Worm (Caenorhabditis elegans) whole organism, young adult: ENCODE data around the gene F43E12.1.
A peak's percentile ranks its signal among the peaks of the same experiment; 100 is the strongest.

Experiments
- B0261.1 ChIP-seq: sonication (generic microtip); optimal IDR thresholded peaks from 2 replicates; lab custom pipeline; 2016; ENCODE audit warnings: mild to moderate bottlenecking, missing genetic modification characterization, moderate library complexity, missing compliant biosample characterization
- C06A6.2 ChIP-seq: fragments of 200-800 bp; sonication (Bioruptor generic); conservative IDR thresholded peaks from 2 replicates; pipeline ENCODE4 v1.3.6; 2022; ENCODE audit warnings: missing genetic modification characterization, missing compliant biosample characterization
- C17E4.6 ChIP-seq: fragments of 200-800 bp; sonication (Bioruptor generic); IDR thresholded peaks from 2 replicates; pipeline ENCODE4 v1.3.6; 2022; ENCODE audit warnings: missing genetic modification reagents, missing genetic modification characterization, missing compliant biosample characterization
- F10E7.11 ChIP-seq: sonication (generic microtip); optimal IDR thresholded peaks from 2 replicates; lab custom pipeline; 2017; ENCODE audit warnings: mild to moderate bottlenecking, missing genetic modification characterization, moderate library complexity, missing compliant biosample characterization
- F23B12.7 ChIP-seq: sonication (generic microtip); optimal IDR thresholded peaks from 2 replicates; lab custom pipeline; 2017; ENCODE audit warnings: missing genetic modification characterization, mild to moderate bottlenecking, missing compliant biosample characterization, antibody characterized with exemption, moderate library complexity; ENCODE audit not compliant: insufficient read depth
- F39B2.1 ChIP-seq: fragments of 200-800 bp; sonication (Bioruptor generic); IDR thresholded peaks from 2 replicates; pipeline ENCODE4 v1.3.6; 2022; ENCODE audit warnings: missing genetic modification reagents, missing genetic modification characterization, missing compliant biosample characterization
- F49E8.2 ChIP-seq: sonication (generic microtip); optimal IDR thresholded peaks from 3 replicates; lab custom pipeline; 2017; ENCODE audit warnings: missing genetic modification characterization, mild to moderate bottlenecking, missing compliant biosample characterization, antibody characterized with exemption, moderate library complexity; ENCODE audit not compliant: insufficient read depth
- K12H6.12 ChIP-seq: fragments of 200-800 bp; sonication (Bioruptor generic); optimal IDR thresholded peaks from 2 replicates; lab custom pipeline; 2018; ENCODE audit warnings: mild to moderate bottlenecking, missing genetic modification characterization, missing compliant biosample characterization
- Y56A3A.18 ChIP-seq: fragments of 200-800 bp; sonication (Bioruptor generic); IDR thresholded peaks from 2 replicates; pipeline ENCODE4 v1.3.6; 2022; ENCODE audit warnings: missing genetic modification reagents, missing genetic modification characterization, missing compliant biosample characterization
- Y67H2A.10 ChIP-seq: fragments of 200-800 bp; sonication (Bioruptor generic); conservative IDR thresholded peaks from 2 replicates; pipeline ENCODE4 v1.3.6; 2022; ENCODE audit warnings: missing genetic modification reagents, missing genetic modification characterization, missing compliant biosample characterization
- atf-7 ChIP-seq: sonication (generic microtip); optimal IDR thresholded peaks from 2 replicates; lab custom pipeline; 2017; ENCODE audit warnings: mild to moderate bottlenecking, missing genetic modification characterization, missing compliant biosample characterization
- athp-1 ChIP-seq: sonication (generic microtip); optimal IDR thresholded peaks from 2 replicates; lab custom pipeline; 2017; ENCODE audit warnings: mild to moderate bottlenecking, missing genetic modification characterization, missing compliant biosample characterization
- attf-3 ChIP-seq: fragments of 200-800 bp; sonication (Bioruptor generic); conservative IDR thresholded peaks from 2 replicates; pipeline ENCODE4 v1.3.6; 2022; ENCODE audit warnings: missing genetic modification reagents, missing genetic modification characterization, missing compliant biosample characterization
- attf-6 ChIP-seq: fragments of 200-800 bp; sonication (Bioruptor generic); IDR thresholded peaks from 2 replicates; pipeline ENCODE4 v1.3.6; 2022; ENCODE audit warnings: missing genetic modification reagents, missing genetic modification characterization, missing compliant biosample characterization
- ceh-100 ChIP-seq: fragments of 200-800 bp; sonication (Bioruptor generic); IDR thresholded peaks from 2 replicates; pipeline ENCODE4 v1.3.6; 2022; ENCODE audit warnings: missing genetic modification reagents, missing genetic modification characterization, missing compliant biosample characterization
- ceh-40 ChIP-seq: fragments of 200-800 bp; sonication (Bioruptor generic); IDR thresholded peaks from 2 replicates; pipeline ENCODE4 v1.3.6; 2022; ENCODE audit warnings: missing genetic modification characterization, missing compliant biosample characterization
- dox-1 ChIP-seq: fragments of 200-800 bp; sonication (Bioruptor generic); IDR thresholded peaks from 2 replicates; pipeline ENCODE4 v1.3.6; 2022; ENCODE audit warnings: missing genetic modification reagents, missing genetic modification characterization, missing compliant biosample characterization
- dpff-1 ChIP-seq: sonication (generic microtip); optimal IDR thresholded peaks from 2 replicates; lab custom pipeline; 2017; ENCODE audit warnings: mild to moderate bottlenecking, missing genetic modification characterization, missing compliant biosample characterization
- efl-1 ChIP-seq: fragments of 150-350 bp; optimal IDR thresholded peaks from 2 replicates; lab custom pipeline; 2014; ENCODE audit warnings: missing biosample characterization, missing genetic modification reagents, missing genetic modification characterization
- ekl-4 ChIP-seq: fragments of 200-800 bp; sonication (Bioruptor generic); IDR thresholded peaks from 2 replicates; pipeline ENCODE4 v1.3.6; 2022; ENCODE audit warnings: missing genetic modification reagents, missing genetic modification characterization, missing compliant biosample characterization
- gei-17 ChIP-seq: fragments of 200-800 bp; sonication (Bioruptor generic); optimal IDR thresholded peaks from 2 replicates; lab custom pipeline; 2018; ENCODE audit warnings: mild to moderate bottlenecking, missing genetic modification characterization, missing compliant biosample characterization
- hmg-1.2 ChIP-seq: fragments of 200-800 bp; sonication (Bioruptor generic); IDR thresholded peaks from 2 replicates; pipeline ENCODE4 v1.3.6; 2022; ENCODE audit warnings: missing genetic modification reagents, missing genetic modification characterization, missing compliant biosample characterization
- hmg-20 ChIP-seq: fragments of 200-800 bp; sonication (Bioruptor generic); IDR thresholded peaks from 2 replicates; pipeline ENCODE4 v1.3.6; 2022; ENCODE audit warnings: missing genetic modification reagents, missing genetic modification characterization, missing compliant biosample characterization
- lin-26 ChIP-seq: fragments of 200-800 bp; sonication (Bioruptor generic); IDR thresholded peaks from 2 replicates; pipeline ENCODE4 v1.3.6; 2022; ENCODE audit warnings: missing genetic modification reagents, missing genetic modification characterization, missing compliant biosample characterization
- lin-35 ChIP-seq, 3 experiments: fragments of 150-350 bp in 2 of 3; sonication (generic microtip) in 1 of 3; optimal IDR thresholded peaks; 2 replicates each; lab custom pipeline; 2014 to 2018; ENCODE audit warnings: missing biosample characterization in 3 of 3, missing genetic modification characterization in 3 of 3, missing genetic modification reagents in 3 of 3
- lin-40 ChIP-seq: sonication (generic microtip); optimal IDR thresholded peaks from 2 replicates; lab custom pipeline; 2016; ENCODE audit warnings: missing genetic modification characterization, mild to moderate bottlenecking, missing compliant biosample characterization, missing genotype, missing genetic modification reagents
- lir-1 ChIP-seq: fragments of 200-800 bp; sonication (Bioruptor generic); conservative IDR thresholded peaks from 2 replicates; pipeline ENCODE4 v1.3.6; 2022; ENCODE audit warnings: missing genetic modification reagents, missing genetic modification characterization, missing compliant biosample characterization
- madf-10 ChIP-seq: sonication (generic microtip); optimal IDR thresholded peaks from 2 replicates; lab custom pipeline; 2016; ENCODE audit warnings: mild to moderate bottlenecking, missing genetic modification characterization, missing compliant biosample characterization
- madf-3 ChIP-seq: fragments of 200-800 bp; sonication (Bioruptor generic); IDR thresholded peaks from 2 replicates; pipeline ENCODE4 v1.3.6; 2022; ENCODE audit warnings: missing genetic modification reagents, missing genetic modification characterization, missing compliant biosample characterization
- mes-4 ChIP-seq: sonication (generic microtip); optimal IDR thresholded peaks from 2 replicates; lab custom pipeline; 2016; ENCODE audit warnings: missing genotype, missing genetic modification characterization, missing compliant biosample characterization
- mxl-1 ChIP-seq: sonication (generic microtip); optimal IDR thresholded peaks from 2 replicates; lab custom pipeline; 2016; ENCODE audit warnings: missing genetic modification characterization, missing compliant biosample characterization
- nfya-1 ChIP-seq: sonication (generic microtip); optimal IDR thresholded peaks from 2 replicates; lab custom pipeline; 2017; ENCODE audit warnings: antibody characterized with exemption, missing compliant biosample characterization, missing genetic modification characterization, borderline replicate concordance; ENCODE audit not compliant: insufficient read depth
- nhr-179 ChIP-seq: sonication (generic microtip); optimal IDR thresholded peaks from 2 replicates; lab custom pipeline; 2016; ENCODE audit warnings: mild to moderate bottlenecking, missing genetic modification characterization, missing compliant biosample characterization
- nhr-90 ChIP-seq: sonication (generic microtip); optimal IDR thresholded peaks from 2 replicates; lab custom pipeline; 2016; ENCODE audit warnings: missing genotype, mild to moderate bottlenecking, missing genetic modification characterization, missing compliant biosample characterization
- pbrm-1 ChIP-seq: fragments of 200-800 bp; sonication (Bioruptor generic); IDR thresholded peaks from 2 replicates; pipeline ENCODE4 v1.3.6; 2022; ENCODE audit warnings: missing genetic modification reagents, missing genetic modification characterization, missing compliant biosample characterization
- pha-4 ChIP-seq: fragments of 150-350 bp; sonication (generic microtip); optimal IDR thresholded peaks from 2 replicates; lab custom pipeline; 2014; ENCODE audit warnings: missing biosample characterization, missing genetic modification reagents, missing genetic modification characterization
- rec-8 ChIP-seq, 2 experiments: sonication (generic microtip); optimal IDR thresholded peaks; 2 replicates each; lab custom pipeline; 2016; ENCODE audit warnings: mild to moderate bottlenecking in 2 of 2, missing genetic modification characterization in 2 of 2, missing genetic modification reagents in 2 of 2, missing genotype in 2 of 2, missing biosample characterization in 1 of 2, missing compliant biosample characterization in 1 of 2, moderate library complexity in 1 of 2
- repo-1 ChIP-seq: sonication (generic microtip); optimal IDR thresholded peaks from 2 replicates; lab custom pipeline; 2017; ENCODE audit warnings: mild to moderate bottlenecking, missing genetic modification characterization, missing compliant biosample characterization
- sdz-38 ChIP-seq: sonication (generic microtip); optimal IDR thresholded peaks from 2 replicates; lab custom pipeline; 2016; ENCODE audit warnings: missing genotype, missing genetic modification characterization, missing compliant biosample characterization
- snpc-1.1 ChIP-seq: sonication (generic microtip); optimal IDR thresholded peaks from 2 replicates; lab custom pipeline; 2017; ENCODE audit warnings: missing genetic modification characterization, mild to moderate bottlenecking, missing compliant biosample characterization, antibody characterized with exemption, moderate library complexity, missing genotype, missing genetic modification reagents; ENCODE audit not compliant: insufficient read depth
- snpc-4 ChIP-seq, 5 experiments: fragments of 150-350 bp in 1 of 5; sonication (generic microtip) in 4 of 5; optimal IDR thresholded peaks; 2 replicates each; lab custom pipeline; 2014 to 2018; ENCODE audit warnings: missing genetic modification characterization in 5 of 5, missing biosample characterization in 3 of 5, antibody characterized with exemption in 2 of 5, mild to moderate bottlenecking in 2 of 5, missing compliant biosample characterization in 2 of 5, missing genotype in 2 of 5, moderate library complexity in 2 of 5, missing genetic modification reagents in 1 of 5
- unc-130 ChIP-seq: sonication (generic microtip); optimal IDR thresholded peaks from 2 replicates; lab custom pipeline; 2016; ENCODE audit warnings: missing genetic modification reagents, missing genetic modification characterization, missing compliant biosample characterization
- unc-62 ChIP-seq: fragments of 150-350 bp; optimal IDR thresholded peaks from 2 replicates; lab custom pipeline; 2014; ENCODE audit warnings: missing biosample characterization, missing genetic modification reagents, missing genetic modification characterization
- xnd-1 ChIP-seq: sonication (generic microtip); optimal IDR thresholded peaks from 2 replicates; lab custom pipeline; 2016; ENCODE audit warnings: missing genotype, missing genetic modification reagents, missing genetic modification characterization, missing compliant biosample characterization
- zim-3 ChIP-seq: sonication (generic microtip); optimal IDR thresholded peaks from 2 replicates; lab custom pipeline; 2017; ENCODE audit warnings: mild to moderate bottlenecking, missing genetic modification characterization, moderate library complexity, missing compliant biosample characterization
- ztf-22 ChIP-seq: fragments of 200-800 bp; sonication (Bioruptor generic); optimal IDR thresholded peaks from 2 replicates; lab custom pipeline; 2018; ENCODE audit warnings: mild to moderate bottlenecking, missing genetic modification characterization, moderate library complexity, missing compliant biosample characterization
- ztf-26 ChIP-seq: sonication (generic microtip); optimal IDR thresholded peaks from 2 replicates; lab custom pipeline; 2017; ENCODE audit warnings: missing genetic modification characterization, missing compliant biosample characterization

F43E12.1 gene

DNA sequence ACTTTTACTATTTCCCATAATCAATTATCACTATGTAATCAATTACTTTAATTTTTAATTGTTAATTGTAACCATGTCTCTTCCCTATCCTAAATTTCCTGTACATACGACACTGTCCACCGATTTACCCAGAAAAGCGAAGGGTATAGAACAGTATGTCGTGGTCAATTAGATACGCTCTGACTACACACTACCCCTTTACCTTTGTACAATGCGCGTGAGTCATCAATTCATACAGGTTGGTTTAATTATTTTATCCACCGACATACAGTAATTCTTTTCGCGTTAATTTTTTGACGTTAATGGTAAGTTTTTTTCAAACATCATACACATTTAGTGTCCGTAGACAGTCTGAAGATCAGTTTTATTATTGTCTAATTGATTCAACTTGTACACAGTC, 4.2 kb downstream of the F43E12.1 start (continued):
- TF ChIP-seq xnd-1 (tag; lab: Kevin White, UChicago) (no peak), F10E7.11 (tag; lab: Kevin White, UChicago) (no peak), repo-1 (tag; lab: Kevin White, UChicago) (peak; percentile 97), unc-62 (peak; percentile 65), mxl-1 (tag; lab: Kevin White, UChicago) (no peak), lin-26 (GFP tag; lab: Robert Waterston, UW) (peak; percentile 65; the same call in 1 of the 2 replicates), atf-7 (tag; lab: Kevin White, UChicago) (peak; percentile 94), madf-3 (GFP tag; lab: Robert Waterston, UW) (0 out of 2 replicates have a peak, but pooled peaks have one; percentile 45), ceh-40 (GFP tag; lab: Robert Waterston, UW) (0 out of 2 replicates have a peak, but pooled peaks have one; percentile 31), lin-35 (GFP tag; optimal IDR thresholded peaks at IDR 0.05; lab: Kevin White, UChicago) (peak in 1 of 3 experiments; percentile 89), ekl-4 (GFP tag; lab: Robert Waterston, UW) (peak; percentile 79), sdz-38 (tag; lab: Kevin White, UChicago) (no peak), ztf-22 (GFP tag; lab: Kevin White, UChicago) (peak; percentile 64), gei-17 (GFP tag; lab: Kevin White, UChicago) (peak; percentile 96), zim-3 (tag; lab: Kevin White, UChicago) (no peak), ceh-100 (GFP tag; lab: Robert Waterston, UW) (peak; percentile 54; the same call in 1 of the 2 replicates), lin-40 (tag; lab: Kevin White, UChicago) (peak; percentile 99), B0261.1 (peak; percentile 55), nhr-90 (tag; lab: Kevin White, UChicago) (no peak), dox-1 (GFP tag; lab: Robert Waterston, UW) (peak; percentile 97; the same call in 1 of the 2 replicates), dpff-1 (tag; lab: Kevin White, UChicago) (no peak), K12H6.12 (tag; lab: Kevin White, UChicago) (no peak), Y67H2A.10 (no peak), nhr-179 (peak; percentile 16), ztf-26 (peak; percentile 98), C06A6.2 (GFP tag; lab: Robert Waterston, UW) (peak; percentile 85), hmg-1.2 (GFP tag; lab: Robert Waterston, UW) (peak; percentile 66; the same call in 1 of the 2 replicates), F23B12.7 (tag; lab: Kevin White, UChicago) (peak; percentile 92), nfya-1 (tag; lab: Kevin White, UChicago) (no peak), madf-10 (tag; lab: Kevin White, UChicago) (peak; percentile 77), snpc-4 (GFP tag; optimal IDR thresholded peaks at IDR 0.05; lab: Kevin White, UChicago) (no peak), snpc-4 (tag; optimal IDR thresholded peaks at IDR 0.05; lab: Kevin White, UChicago) (peak in 1 of 4 experiments; percentile 77), athp-1 (tag; lab: Kevin White, UChicago) (no peak), pbrm-1 (peak; percentile 89), attf-3 (GFP tag; lab: Robert Waterston, UW) (no peak), rec-8 (tag; optimal IDR thresholded peaks at IDR 0.05; lab: Kevin White, UChicago) (no peak), lir-1 (peak; percentile 72)

DNA sequence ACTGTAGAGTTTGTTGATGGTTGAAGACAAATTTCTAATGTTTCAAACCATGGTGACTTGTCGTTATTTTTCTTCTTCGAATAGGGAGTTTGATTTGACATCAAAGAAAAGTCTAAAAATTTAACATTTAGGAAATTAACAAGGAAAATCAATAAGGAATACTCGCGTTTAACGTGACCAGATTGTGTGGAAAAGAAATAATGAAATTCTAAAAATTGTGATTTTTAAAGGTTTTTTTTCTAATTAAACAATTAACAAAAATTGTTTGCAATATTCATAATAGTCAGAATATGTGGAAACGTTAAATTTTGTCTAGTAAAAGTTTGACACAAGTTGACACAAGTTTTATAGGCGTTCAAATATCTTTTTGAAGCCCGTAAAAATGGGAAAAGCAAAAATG, 10.2 kb downstream of the F43E12.1 start, which contains the start of gene C55B6.4:
TSS of gene C55B6.4 (minus strand) at position 101 of the 400 bp plus-strand sequence.
- TF ChIP-seq mes-4 (tag; lab: Kevin White, UChicago): no peak
- no peak for TF ChIP-seq unc-130 (GFP tag; lab: Kevin White, UChicago)
- TF ChIP-seq lir-1: no peak
- TF ChIP-seq efl-1 (GFP tag; lab: Kevin White, UChicago): no peak
- no peak for TF ChIP-seq attf-6 (GFP tag; lab: Robert Waterston, UW)
- no peak for TF ChIP-seq pha-4 (tag; lab: Kevin White, UChicago)
- no peak for TF ChIP-seq K12H6.12 (tag; lab: Kevin White, UChicago)
- no peak for TF ChIP-seq ceh-40 (GFP tag; lab: Robert Waterston, UW)
- no peak for TF ChIP-seq B0261.1
- TF ChIP-seq F39B2.1: no peak
- TF ChIP-seq rec-8 (tag; optimal IDR thresholded peaks at IDR 0.05; lab: Kevin White, UChicago): no peak
- TF ChIP-seq hmg-20 (GFP tag; lab: Robert Waterston, UW): no peak
- TF ChIP-seq Y56A3A.18 (GFP tag; lab: Robert Waterston, UW): no peak
- no peak for TF ChIP-seq Y67H2A.10
- TF ChIP-seq F49E8.2: no peak
- TF ChIP-seq snpc-1.1 (tag; lab: Kevin White, UChicago): no peak
- TF ChIP-seq C17E4.6 (GFP tag; lab: Robert Waterston, UW): no peak
